Worm (Caenorhabditis elegans) whole organism, late embryonic: ENCODE results near the gene C54F6.20.

Source experiments
- C38D4.7 ChIP-seq: fragments of 200-800 bp; sonication (Bioruptor generic); optimal IDR thresholded peaks from 2 replicates; lab custom pipeline; 2018; ENCODE audit warnings: mild to moderate bottlenecking, missing genetic modification characterization, moderate library complexity, missing compliant biosample characterization
- F13H6.1 ChIP-seq: sonication (generic microtip); optimal IDR thresholded peaks from 2 replicates; lab custom pipeline; 2016; ENCODE audit warnings: missing genetic modification characterization, missing compliant biosample characterization
- K09A11.1 ChIP-seq: sonication (generic microtip); optimal IDR thresholded peaks from 2 replicates; lab custom pipeline; 2017; ENCODE audit warnings: antibody characterized with exemption, mild to moderate bottlenecking, missing genetic modification characterization, missing compliant biosample characterization; ENCODE audit not compliant: insufficient read depth
- T23F11.4 ChIP-seq: fragments of 200-800 bp; sonication (Bioruptor generic); optimal IDR thresholded peaks from 2 replicates; lab custom pipeline; 2018; ENCODE audit warnings: mild to moderate bottlenecking, missing genetic modification characterization, missing compliant biosample characterization
- Y22D7AL.16 ChIP-seq: sonication (generic microtip); optimal IDR thresholded peaks from 2 replicates; lab custom pipeline; 2016; ENCODE audit warnings: missing genetic modification characterization, missing compliant biosample characterization
- ahr-1 ChIP-seq: sonication (generic microtip); optimal IDR thresholded peaks from 2 replicates; lab custom pipeline; 2016; ENCODE audit warnings: missing genetic modification characterization, missing compliant biosample characterization
- ama-1 ChIP-seq: fragments of 150-350 bp; optimal IDR thresholded peaks from 2 replicates; lab custom pipeline; 2014
- ceh-14 ChIP-seq: sonication (generic microtip); optimal IDR thresholded peaks from 2 replicates; lab custom pipeline; 2016; ENCODE audit warnings: missing genotype, missing genetic modification characterization, missing compliant biosample characterization
- ceh-19 ChIP-seq: fragments of 200-800 bp; sonication (Bioruptor generic); optimal IDR thresholded peaks from 2 replicates; lab custom pipeline; 2018; ENCODE audit warnings: mild to moderate bottlenecking, missing genetic modification characterization, missing compliant biosample characterization
- ceh-2 ChIP-seq: sonication (generic microtip); optimal IDR thresholded peaks from 2 replicates; lab custom pipeline; 2016; ENCODE audit warnings: missing genotype, missing genetic modification characterization, missing compliant biosample characterization
- ceh-22 ChIP-seq: sonication (generic microtip); optimal IDR thresholded peaks from 2 replicates; lab custom pipeline; 2017; ENCODE audit warnings: missing biosample characterization, missing genetic modification characterization
- ceh-24 ChIP-seq: sonication (generic microtip); optimal IDR thresholded peaks from 2 replicates; lab custom pipeline; 2016; ENCODE audit warnings: mild to moderate bottlenecking, missing genetic modification characterization, missing compliant biosample characterization
- ceh-45 ChIP-seq: fragments of 200-800 bp; sonication (Bioruptor generic); IDR thresholded peaks from 2 replicates; pipeline ENCODE4 v1.3.6; 2022; ENCODE audit warnings: missing genetic modification reagents, missing genetic modification characterization, missing compliant biosample characterization
- ceh-48 ChIP-seq: sonication (generic microtip); optimal IDR thresholded peaks from 2 replicates; lab custom pipeline; 2016; ENCODE audit warnings: missing genetic modification characterization, inconsistent platforms, missing compliant biosample characterization
- ceh-6 ChIP-seq: fragments of 200-800 bp; sonication (Bioruptor generic); optimal IDR thresholded peaks from 2 replicates; lab custom pipeline; 2018; ENCODE audit warnings: mild to moderate bottlenecking, missing genetic modification characterization, missing compliant biosample characterization
- che-1 ChIP-seq: sonication (generic microtip); optimal IDR thresholded peaks from 2 replicates; lab custom pipeline; 2016; ENCODE audit warnings: mild to moderate bottlenecking, missing genetic modification characterization, missing compliant biosample characterization
- dve-1 ChIP-seq: sonication (generic microtip); optimal IDR thresholded peaks from 2 replicates; lab custom pipeline; 2017; ENCODE audit warnings: antibody characterized with exemption, mild to moderate bottlenecking, missing genetic modification characterization, missing compliant biosample characterization
- elt-2 ChIP-seq: sonication (generic microtip); optimal IDR thresholded peaks from 2 replicates; lab custom pipeline; 2016; ENCODE audit warnings: missing genetic modification reagents, missing genetic modification characterization, missing compliant biosample characterization
- ets-4 ChIP-seq: sonication (generic microtip); optimal IDR thresholded peaks from 2 replicates; lab custom pipeline; 2016; ENCODE audit warnings: missing genetic modification characterization, missing compliant biosample characterization
- eyg-1 ChIP-seq: sonication (generic microtip); optimal IDR thresholded peaks from 2 replicates; lab custom pipeline; 2016; ENCODE audit warnings: missing genotype, missing genetic modification characterization, missing compliant biosample characterization
- fax-1 ChIP-seq: sonication (generic microtip); optimal IDR thresholded peaks from 2 replicates; lab custom pipeline; 2016; ENCODE audit warnings: missing genotype, missing genetic modification characterization, missing compliant biosample characterization
- fkh-10 ChIP-seq: fragments of 150-350 bp; optimal IDR thresholded peaks from 2 replicates; lab custom pipeline; 2014; ENCODE audit warnings: missing biosample characterization, missing genetic modification reagents, missing genetic modification characterization
- gmeb-2 ChIP-seq: sonication (generic microtip); optimal IDR thresholded peaks from 2 replicates; lab custom pipeline; 2016; ENCODE audit warnings: missing genetic modification characterization, inconsistent platforms, missing compliant biosample characterization
- hlh-30 ChIP-seq: sonication (generic microtip); optimal IDR thresholded peaks from 2 replicates; lab custom pipeline; 2017; ENCODE audit warnings: antibody characterized with exemption, missing genetic modification characterization, missing compliant biosample characterization; ENCODE audit not compliant: insufficient read depth
- hlh-6 ChIP-seq: sonication (generic microtip); optimal IDR thresholded peaks from 2 replicates; lab custom pipeline; 2016; ENCODE audit warnings: missing genotype, missing genetic modification characterization, missing compliant biosample characterization
- hlh-8 ChIP-seq: sonication (generic microtip); optimal IDR thresholded peaks from 2 replicates; lab custom pipeline; 2016; ENCODE audit warnings: missing genotype, missing genetic modification characterization, missing compliant biosample characterization
- lim-6 ChIP-seq: sonication (generic microtip); optimal IDR thresholded peaks from 2 replicates; lab custom pipeline; 2016; ENCODE audit warnings: missing genetic modification characterization, missing compliant biosample characterization
- nfya-1 ChIP-seq: sonication (generic microtip); optimal IDR thresholded peaks from 2 replicates; lab custom pipeline; 2017; ENCODE audit warnings: missing genetic modification characterization, mild to moderate bottlenecking, missing compliant biosample characterization, antibody characterized with exemption, moderate library complexity
- npax-4 ChIP-seq: sonication (generic microtip); optimal IDR thresholded peaks from 2 replicates; lab custom pipeline; 2016; ENCODE audit warnings: missing genetic modification characterization, missing compliant biosample characterization
- pag-3 ChIP-seq: sonication (generic microtip); optimal IDR thresholded peaks from 2 replicates; lab custom pipeline; 2016; ENCODE audit warnings: missing compliant biosample characterization, missing genetic modification characterization, borderline replicate concordance
- pha-2 ChIP-seq: sonication (generic microtip); optimal IDR thresholded peaks from 2 replicates; lab custom pipeline; 2017; ENCODE audit warnings: mild to moderate bottlenecking, missing genetic modification characterization, missing compliant biosample characterization
- pha-4 ChIP-seq: fragments of 150-350 bp; optimal IDR thresholded peaks from 2 replicates; lab custom pipeline; 2018; ENCODE audit warnings: missing biosample characterization, missing genetic modification reagents, missing genetic modification characterization
- pros-1 ChIP-seq: fragments of 150-350 bp; optimal IDR thresholded peaks from 2 replicates; lab custom pipeline; 2014; ENCODE audit warnings: missing biosample characterization, missing genetic modification reagents, missing genetic modification characterization
- ref-2 ChIP-seq: sonication (generic microtip); optimal IDR thresholded peaks from 2 replicates; lab custom pipeline; 2016; ENCODE audit warnings: missing genetic modification characterization, missing compliant biosample characterization
- rnt-1 ChIP-seq: sonication (generic microtip); optimal IDR thresholded peaks from 2 replicates; lab custom pipeline; 2016; ENCODE audit warnings: missing genetic modification characterization, missing compliant biosample characterization
- sox-4 ChIP-seq: sonication (generic microtip); optimal IDR thresholded peaks from 2 replicates; lab custom pipeline; 2017; ENCODE audit warnings: mild to moderate bottlenecking, missing genetic modification characterization, inconsistent platforms, missing compliant biosample characterization
- unc-3 ChIP-seq, 2 experiments: fragments of 200-800 bp in 1 of 2; sonication (Bioruptor generic) in 1 of 2; sonication (generic microtip) in 1 of 2; conservative IDR thresholded peaks in 1 of 2; optimal IDR thresholded peaks in 1 of 2; 2 replicates each; pipeline versions ENCODE4 v1.3.6 to Lab custom; 2016 to 2022; ENCODE audit warnings: missing compliant biosample characterization in 2 of 2, missing genetic modification characterization in 2 of 2, missing genetic modification reagents in 1 of 2
- unc-42 ChIP-seq: sonication (generic microtip); optimal IDR thresholded peaks from 2 replicates; lab custom pipeline; 2016; ENCODE audit warnings: missing genotype, missing genetic modification characterization, missing compliant biosample characterization
- unc-55 ChIP-seq: sonication (generic microtip); optimal IDR thresholded peaks from 2 replicates; lab custom pipeline; 2017; ENCODE audit warnings: missing biosample characterization, missing genetic modification reagents, missing genetic modification characterization
- unc-86 ChIP-seq: sonication (generic microtip); optimal IDR thresholded peaks from 2 replicates; lab custom pipeline; 2016; ENCODE audit warnings: missing genetic modification characterization, missing compliant biosample characterization
- zip-5 ChIP-seq: sonication (generic microtip); optimal IDR thresholded peaks from 2 replicates; lab custom pipeline; 2016; ENCODE audit warnings: missing genetic modification characterization, missing compliant biosample characterization

Gene C54F6.20

ce11 chrV:7501194-7501593 is 23.4 kb upstream of the C54F6.20 start:
- no peak for TF ChIP-seq che-1 (tag; lab: Kevin White, UChicago)
- no peak for TF ChIP-seq rnt-1 (tag; lab: Kevin White, UChicago)
- TF ChIP-seq ceh-19 (GFP tag; lab: Kevin White, UChicago), result no peak
- no peak for TF ChIP-seq ceh-6 (GFP tag; lab: Kevin White, UChicago)
- no peak for TF ChIP-seq C38D4.7
- no peak for TF ChIP-seq zip-5
- no peak for TF ChIP-seq T23F11.4
- TF ChIP-seq lim-6, result no peak
- no peak for TF ChIP-seq nfya-1 (tag; lab: Kevin White, UChicago)
- TF ChIP-seq hlh-30, result no peak
- TF ChIP-seq ahr-1 (tag; lab: Kevin White, UChicago), result no peak
- no peak for TF ChIP-seq F13H6.1 (tag; lab: Kevin White, UChicago)
- no peak for TF ChIP-seq ceh-24 (tag; lab: Kevin White, UChicago)
- no peak for TF ChIP-seq fax-1 (tag; lab: Kevin White, UChicago)
- TF ChIP-seq ceh-48, result no peak
- no peak for TF ChIP-seq K09A11.1 (tag; lab: Kevin White, UChicago)
- TF ChIP-seq hlh-8 (tag; lab: Kevin White, UChicago), result no peak
- no peak for TF ChIP-seq gmeb-2 (tag; lab: Kevin White, UChicago)
- TF ChIP-seq pha-4 (tag; lab: Kevin White, UChicago), result no peak
- no peak for TF ChIP-seq fkh-10 (GFP tag; lab: Kevin White, UChicago)

ce11 chrV:7504271-7504670 is 20.3 kb upstream of the C54F6.20 start, which contains the start of gene srh-229:
Gene srh-229, minus strand, starts transcription at chrV:7504371.
- TF ChIP-seq gmeb-2 (tag; lab: Kevin White, UChicago) (no peak), nfya-1 (tag; lab: Kevin White, UChicago) (no peak), fkh-10 (GFP tag; lab: Kevin White, UChicago) (no peak), ceh-14 (no peak), pha-2 (no peak), unc-86 (tag; lab: Kevin White, UChicago) (no peak), Y22D7AL.16 (tag; lab: Kevin White, UChicago) (no peak), unc-3 (GFP tag; conservative IDR thresholded peaks at IDR 0.05; lab: Robert Waterston, UW) (no peak), unc-3 (tag; optimal IDR thresholded peaks at IDR 0.05; lab: Kevin White, UChicago) (no peak), ama-1 (no peak), ceh-48 (no peak), ceh-45 (GFP tag; lab: Robert Waterston, UW) (no peak), sox-4 (tag; lab: Kevin White, UChicago) (no peak), F13H6.1 (tag; lab: Kevin White, UChicago) (no peak), elt-2 (tag; lab: Kevin White, UChicago) (no peak), eyg-1 (tag; lab: Kevin White, UChicago) (no peak), ceh-6 (GFP tag; lab: Kevin White, UChicago) (no peak)

DNA sequence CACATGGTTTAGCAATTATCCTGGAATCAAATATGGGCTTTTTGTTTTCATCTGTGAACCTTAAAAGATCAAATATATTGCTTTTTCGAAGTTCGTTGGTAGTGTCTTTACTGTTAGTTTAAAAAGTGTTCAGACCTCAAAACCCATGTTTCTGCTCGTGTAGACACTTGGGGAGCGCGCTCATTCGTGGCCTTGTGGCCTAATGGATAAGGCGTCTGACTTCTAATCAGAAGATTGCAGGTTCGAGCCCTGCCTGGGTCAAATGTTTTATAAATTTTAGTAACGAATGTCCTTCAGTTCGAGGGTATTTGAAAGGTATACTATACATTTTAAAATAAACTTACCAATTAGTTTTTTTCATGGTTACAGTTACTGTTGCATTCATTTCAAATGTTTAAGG is 18.3 kb upstream of the C54F6.20 start:
- TF ChIP-seq ref-2 (tag; lab: Kevin White, UChicago) (no peak), T23F11.4 (no peak), unc-55 (GFP tag; lab: Kevin White, UChicago) (no peak), ets-4 (no peak), Y22D7AL.16 (tag; lab: Kevin White, UChicago) (no peak), npax-4 (tag; lab: Kevin White, UChicago) (no peak), ceh-48 (no peak), unc-3 (GFP tag; conservative IDR thresholded peaks at IDR 0.05; lab: Robert Waterston, UW) (no peak), unc-3 (tag; optimal IDR thresholded peaks at IDR 0.05; lab: Kevin White, UChicago) (no peak), hlh-6 (tag; lab: Kevin White, UChicago) (no peak), dve-1 (no peak), lim-6 (no peak), pros-1 (tag; lab: Kevin White, UChicago) (no peak), F13H6.1 (tag; lab: Kevin White, UChicago) (no peak), eyg-1 (tag; lab: Kevin White, UChicago) (no peak), pag-3 (tag; lab: Kevin White, UChicago) (no peak), ceh-2 (tag; lab: Kevin White, UChicago) (no peak), unc-42 (no peak), ceh-22 (tag; lab: Kevin White, UChicago) (no peak)
- TF ChIP-seq, all 69 proteins: peak for 0
